Fruit fly (Drosophila melanogaster) whole organism, embryonic: ENCODE data around the gene CG14442.

Source experiments
- CG10543 ChIP-seq: fragments of 200-800 bp; sonication (Bioruptor generic); optimal IDR thresholded peaks from 3 replicates; lab custom pipeline; 2017; ENCODE audit warnings: missing biosample characterization, mild to moderate bottlenecking, missing genetic modification characterization, moderate library complexity
- CG10565 ChIP-seq: fragments of 200-800 bp; sonication (Bioruptor generic); optimal IDR thresholded peaks from 3 replicates; lab custom pipeline; 2016; ENCODE audit warnings: missing biosample characterization, mild to moderate bottlenecking, missing genetic modification characterization
- CG11398 ChIP-seq: fragments of 200-800 bp; sonication (Bioruptor generic); optimal IDR thresholded peaks from 2 replicates; lab custom pipeline; 2016; ENCODE audit warnings: missing biosample characterization, missing genetic modification characterization
- CG11695 ChIP-seq: fragments of 200-800 bp; sonication (Bioruptor generic); IDR thresholded peaks from 3 replicates; pipeline ENCODE4 v1.3.6; 2022; ENCODE audit warnings: missing biosample characterization, missing genetic modification characterization
- CG11696 ChIP-seq: fragments of 200-800 bp; sonication (Bioruptor generic); IDR thresholded peaks from 2 replicates; pipeline ENCODE4 v1.3.6; 2022; ENCODE audit warnings: missing biosample characterization, missing genetic modification characterization
- CG12769 ChIP-seq: fragments of 200-800 bp; sonication (Bioruptor generic); optimal IDR thresholded peaks from 2 replicates; lab custom pipeline; 2019; ENCODE audit warnings: missing biosample characterization, mild to moderate bottlenecking, missing genetic modification characterization, moderate library complexity
- CG14710 ChIP-seq: fragments of 200-800 bp; sonication (Bioruptor generic); optimal IDR thresholded peaks from 3 replicates; lab custom pipeline; 2019; ENCODE audit warnings: missing biosample characterization, mild to moderate bottlenecking, missing genetic modification characterization, moderate library complexity
- CG16863 ChIP-seq: fragments of 200-800 bp; sonication (Bioruptor generic); optimal IDR thresholded peaks from 3 replicates; lab custom pipeline; 2016; ENCODE audit warnings: missing biosample characterization, missing genetic modification characterization
- CG17186 ChIP-seq: fragments of 200-800 bp; sonication (Bioruptor generic); optimal IDR thresholded peaks from 3 replicates; lab custom pipeline; 2017; ENCODE audit warnings: missing biosample characterization, missing genetic modification reagents, missing genetic modification characterization
- CG17361 ChIP-seq: fragments of 200-800 bp; sonication (Bioruptor generic); IDR thresholded peaks from 3 replicates; pipeline ENCODE4 v1.3.6; 2022; ENCODE audit warnings: missing biosample characterization, missing genetic modification characterization
- CG17385 ChIP-seq: fragments of 200-800 bp; sonication (Bioruptor generic); optimal IDR thresholded peaks from 3 replicates; lab custom pipeline; 2018; ENCODE audit warnings: missing biosample characterization, mild to moderate bottlenecking, missing genetic modification characterization
- CG1792 ChIP-seq: fragments of 200-800 bp; sonication (Bioruptor generic); optimal IDR thresholded peaks from 2 replicates; lab custom pipeline; 2016; ENCODE audit warnings: missing biosample characterization, missing genetic modification characterization
- CG2712 ChIP-seq: fragments of 200-800 bp; optimal IDR thresholded peaks from 3 replicates; lab custom pipeline; 2019; ENCODE audit warnings: missing biosample characterization, mild to moderate bottlenecking, missing genetic modification characterization, moderate library complexity
- CG2875 ChIP-seq: fragments of 200-800 bp; sonication (Bioruptor generic); optimal IDR thresholded peaks from 2 replicates; lab custom pipeline; 2017; ENCODE audit warnings: missing biosample characterization, mild to moderate bottlenecking, missing genetic modification characterization, missing genetic modification reagents
- CG32772 ChIP-seq: fragments of 200-800 bp; sonication (Bioruptor generic); IDR thresholded peaks from 2 replicates; pipeline ENCODE4 v1.3.6; 2022; ENCODE audit warnings: missing biosample characterization, missing genetic modification characterization
- CG4820 ChIP-seq: fragments of 200-800 bp; sonication (Bioruptor generic); optimal IDR thresholded peaks from 3 replicates; lab custom pipeline; 2016; ENCODE audit warnings: missing biosample characterization, missing genetic modification characterization
- CG6254 ChIP-seq: fragments of 200-800 bp; sonication (Bioruptor generic); optimal IDR thresholded peaks from 3 replicates; lab custom pipeline; 2017; ENCODE audit warnings: mild to moderate bottlenecking, missing biosample characterization, missing genetic modification reagents, missing genetic modification characterization
- CG8281 ChIP-seq: fragments of 200-800 bp; sonication (Bioruptor generic); optimal IDR thresholded peaks from 2 replicates; lab custom pipeline; 2018; ENCODE audit warnings: missing biosample characterization, mild to moderate bottlenecking, missing genetic modification characterization, moderate library complexity
- CG8924 ChIP-seq: fragments of 200-800 bp; optimal IDR thresholded peaks from 3 replicates; lab custom pipeline; 2019; ENCODE audit warnings: missing biosample characterization, mild to moderate bottlenecking, missing genetic modification characterization, moderate library complexity
- Deaf1 ChIP-seq: fragments of 200-800 bp; optimal IDR thresholded peaks from 3 replicates; lab custom pipeline; 2019; ENCODE audit warnings: missing biosample characterization, mild to moderate bottlenecking, missing genetic modification characterization, moderate library complexity
- Dip3 ChIP-seq: fragments of 200-800 bp; sonication (Bioruptor generic); optimal IDR thresholded peaks from 3 replicates; lab custom pipeline; 2016; ENCODE audit warnings: missing biosample characterization, missing genetic modification characterization
- Doc3 ChIP-seq: fragments of 200-800 bp; sonication (Bioruptor generic); IDR thresholded peaks from 3 replicates; pipeline ENCODE4 v1.3.6; 2022; ENCODE audit warnings: missing biosample characterization, missing genetic modification characterization; ENCODE audit not compliant: partially characterized antibody
- Ets97D ChIP-seq: fragments of 200-800 bp; sonication (Bioruptor generic); optimal IDR thresholded peaks from 3 replicates; lab custom pipeline; 2016; ENCODE audit warnings: missing biosample characterization, missing genetic modification characterization
- Gsc ChIP-seq: fragments of 200-800 bp; sonication (Bioruptor generic); IDR thresholded peaks from 2 replicates; pipeline ENCODE4 v1.3.6; 2022; ENCODE audit warnings: missing biosample characterization, missing genetic modification characterization
- Hr39 ChIP-seq: fragments of >200 bp; optimal IDR thresholded peaks from 2 replicates; lab custom pipeline; 2017
- Lhr ChIP-seq: fragments of 200-800 bp; sonication (Bioruptor generic); optimal IDR thresholded peaks from 3 replicates; lab custom pipeline; 2017; ENCODE audit warnings: mild to moderate bottlenecking, missing biosample characterization, missing genetic modification reagents, missing genetic modification characterization
- MBD-R2 ChIP-seq: fragments of 200-800 bp; sonication (Bioruptor generic); IDR thresholded peaks from 2 replicates; pipeline ENCODE4 v1.3.6; 2022; ENCODE audit warnings: missing biosample characterization, missing genetic modification characterization
- NK7.1 ChIP-seq: fragments of 200-800 bp; sonication (Bioruptor generic); optimal IDR thresholded peaks from 3 replicates; lab custom pipeline; 2016; ENCODE audit warnings: missing biosample characterization, missing genetic modification characterization
- NfI ChIP-seq: fragments of 200-800 bp; sonication (Bioruptor generic); optimal IDR thresholded peaks from 3 replicates; lab custom pipeline; 2018; ENCODE audit warnings: missing biosample characterization, mild to moderate bottlenecking, missing genetic modification characterization, moderate library complexity
- Oli ChIP-seq: fragments of 200-800 bp; sonication (Bioruptor generic); optimal IDR thresholded peaks from 2 replicates; lab custom pipeline; 2018; ENCODE audit warnings: missing biosample characterization, mild to moderate bottlenecking, missing genetic modification characterization, moderate library complexity
- Spps ChIP-seq: fragments of 200-800 bp; sonication (Bioruptor generic); optimal IDR thresholded peaks from 2 replicates; lab custom pipeline; 2018; ENCODE audit warnings: missing biosample characterization, mild to moderate bottlenecking, missing genetic modification characterization
- ato ChIP-seq: fragments of 200-800 bp; sonication (Bioruptor generic); IDR thresholded peaks from 2 replicates; pipeline ENCODE4 v1.3.6; 2022; ENCODE audit warnings: missing biosample characterization, missing genetic modification characterization; ENCODE audit not compliant: partially characterized antibody
- az2 ChIP-seq: fragments of 200-800 bp; sonication (Bioruptor generic); optimal IDR thresholded peaks from 3 replicates; lab custom pipeline; 2016; ENCODE audit warnings: missing biosample characterization, missing genetic modification characterization
- chm ChIP-seq: fragments of 200-800 bp; sonication (Bioruptor generic); IDR thresholded peaks from 2 replicates; pipeline ENCODE4 v1.3.6; 2022; ENCODE audit warnings: missing biosample characterization, missing genetic modification characterization
- ems ChIP-seq: fragments of 200-800 bp; sonication (Bioruptor generic); optimal IDR thresholded peaks from 3 replicates; lab custom pipeline; 2016; ENCODE audit warnings: missing biosample characterization, missing genetic modification characterization
- eve ChIP-seq, 2 experiments: fragments of >200 bp; optimal IDR thresholded peaks; 2 replicates each; lab custom pipeline; 2017; ENCODE audit warnings: missing biosample characterization in 2 of 2, missing genetic modification characterization in 2 of 2
- gcm2 ChIP-seq: fragments of 200-800 bp; sonication (Bioruptor generic); optimal IDR thresholded peaks from 2 replicates; lab custom pipeline; 2016; ENCODE audit warnings: missing biosample characterization, missing genetic modification characterization
- klu ChIP-seq: fragments of 200-800 bp; sonication (Bioruptor generic); IDR thresholded peaks from 2 replicates; pipeline ENCODE4 v1.3.6; 2022; ENCODE audit warnings: missing biosample characterization, missing genetic modification characterization
- lmd ChIP-seq: fragments of 200-800 bp; sonication (Bioruptor generic); IDR thresholded peaks from 2 replicates; pipeline ENCODE4 v1.3.6; 2022; ENCODE audit warnings: missing biosample characterization, missing genetic modification characterization
- nau ChIP-seq: fragments of 200-800 bp; sonication (Bioruptor generic); optimal IDR thresholded peaks from 3 replicates; lab custom pipeline; 2017; ENCODE audit warnings: missing biosample characterization, mild to moderate bottlenecking, missing genetic modification characterization, missing genetic modification reagents
- peb ChIP-seq: fragments of 200-800 bp; sonication (Bioruptor generic); IDR thresholded peaks from 2 replicates; pipeline ENCODE4 v1.3.6; 2022; ENCODE audit warnings: missing biosample characterization, missing genetic modification characterization
- pita ChIP-seq: fragments of 200-800 bp; sonication (Bioruptor generic); optimal IDR thresholded peaks from 2 replicates; lab custom pipeline; 2017; ENCODE audit warnings: missing biosample characterization, mild to moderate bottlenecking, missing genetic modification characterization
- sim ChIP-seq: fragments of 200-800 bp; sonication (Bioruptor generic); IDR thresholded peaks from 2 replicates; pipeline ENCODE4 v1.3.6; 2022; ENCODE audit warnings: missing biosample characterization, missing genetic modification characterization
- sna ChIP-seq: fragments of 200-800 bp; sonication (Bioruptor generic); IDR thresholded peaks from 2 replicates; pipeline ENCODE4 v1.3.6; 2022; ENCODE audit warnings: missing biosample characterization, missing genetic modification characterization; ENCODE audit not compliant: partially characterized antibody
- tgo ChIP-seq: fragments of 200-800 bp; sonication (Bioruptor generic); IDR thresholded peaks from 3 replicates; pipeline ENCODE4 v1.3.6; 2022; ENCODE audit warnings: missing biosample characterization, missing genetic modification characterization
- tin ChIP-seq: fragments of 200-800 bp; sonication (Bioruptor generic); optimal IDR thresholded peaks from 3 replicates; lab custom pipeline; 2016; ENCODE audit warnings: missing biosample characterization, missing genetic modification characterization
- tll ChIP-seq, 2 experiments: fragments of 200-800 bp in 1 of 2; fragments of >200 bp in 1 of 2; sonication (Bioruptor generic) in 1 of 2; optimal IDR thresholded peaks; 2 replicates each; lab custom pipeline; 2017 to 2019; ENCODE audit warnings: missing biosample characterization in 2 of 2, missing genetic modification characterization in 2 of 2, mild to moderate bottlenecking in 1 of 2, moderate library complexity in 1 of 2
- toy ChIP-seq: fragments of 200-800 bp; sonication (Bioruptor generic); IDR thresholded peaks from 2 replicates; pipeline ENCODE4 v1.3.6; 2022; ENCODE audit warnings: missing biosample characterization, missing genetic modification characterization
- trem ChIP-seq: fragments of 200-800 bp; optimal IDR thresholded peaks from 3 replicates; lab custom pipeline; 2019; ENCODE audit warnings: missing biosample characterization, mild to moderate bottlenecking, missing genetic modification characterization, moderate library complexity
- unc-4 ChIP-seq: fragments of 200-800 bp; sonication (Bioruptor generic); IDR thresholded peaks from 2 replicates; pipeline ENCODE4 v1.3.6; 2022; ENCODE audit warnings: missing biosample characterization, missing genetic modification characterization; ENCODE audit not compliant: partially characterized antibody
- vnd ChIP-seq: fragments of 200-800 bp; sonication (Bioruptor generic); IDR thresholded peaks from 3 replicates; pipeline ENCODE4 v1.3.6; 2022; ENCODE audit warnings: missing biosample characterization, missing genetic modification characterization; ENCODE audit not compliant: partially characterized antibody

CG14442 gene

dm6 chrX:6708580-6709199 is 13.9 kb upstream of the CG14442 start (continued):
- TF ChIP-seq CG4820 (no peak), CG32772 (GFP tag; lab: Robert Waterston, UW) (no peak), vnd (no peak), lmd (GFP tag; lab: Robert Waterston, UW) (no peak), Dip3 (no peak), CG10565 (GFP tag; lab: Kevin White, UChicago) (no peak), ems (GFP tag; lab: Kevin White, UChicago) (no peak), CG16863 (no peak), nau (GFP tag; lab: Kevin White, UChicago) (no peak), CG6254 (GFP tag; lab: Kevin White, UChicago) (no peak), gcm2 (GFP tag; lab: Kevin White, UChicago) (no peak), Gsc (GFP tag; lab: Robert Waterston, UW) (no peak), CG14710 (tag; lab: Kevin White, UChicago) (no peak), unc-4 (GFP tag; lab: Robert Waterston, UW) (no peak), Doc3 (no peak), CG17186 (GFP tag; lab: Kevin White, UChicago) (no peak), CG1792 (no peak), Lhr (no peak), sim (no peak), Ets97D (GFP tag; lab: Kevin White, UChicago) (no peak), CG11695 (no peak), MBD-R2 (GFP tag; lab: Robert Waterston, UW) (no peak), CG8281 (no peak), toy (GFP tag; lab: Robert Waterston, UW) (no peak), ato (GFP tag; lab: Robert Waterston, UW) (no peak), CG11696 (GFP tag; lab: Robert Waterston, UW) (no peak), Hr39 (no peak), NfI (no peak), pita (GFP tag; lab: Kevin White, UChicago) (no peak), tgo (GFP tag; lab: Robert Waterston, UW) (no peak), CG11398 (GFP tag; lab: Kevin White, UChicago) (no peak), CG12769 (peak; percentile 20), CG17361 (no peak), sna (GFP tag; lab: Robert Waterston, UW) (no peak), CG10543 (peak; percentile 11), Spps (tag; lab: Kevin White, UChicago) (no peak), az2 (GFP tag; lab: Kevin White, UChicago) (no peak), CG2712 (tag; lab: Kevin White, UChicago) (no peak), trem (tag; lab: Kevin White, UChicago) (no peak), chm (no peak), CG17385 (no peak), tin (GFP tag; lab: Kevin White, UChicago) (no peak), NK7.1 (GFP tag; lab: Kevin White, UChicago) (no peak), klu (no peak), eve (GFP tag; optimal IDR thresholded peaks at IDR 0.05; lab: Kevin White, UChicago) (peak in 1 of 2 experiments; percentile 82), CG8924 (tag; lab: Kevin White, UChicago) (peak; percentile 24), tll (GFP tag; optimal IDR thresholded peaks at IDR 0.05; lab: Kevin White, UChicago) (no peak), CG2875 (no peak), Deaf1 (tag; lab: Kevin White, UChicago) (peak; percentile 16), peb (no peak), Oli (tag; lab: Kevin White, UChicago) (no peak)
